Worm (Caenorhabditis elegans): ENCODE data around the gene Y9C9A.5.
A peak's percentile ranks its signal among the peaks of the same experiment; 100 is the strongest.

Gene Y9C9A.5

ce11 chrIV:4941681-4942080 is at the start of gene Y9C9A.5:
Gene Y9C9A.5 (plus strand): TSS chrIV:4941981.
- TF ChIP-seq aly-2 (tag; optimal IDR thresholded peaks at IDR 0.05) (no peak), fkh-8 (tag; optimal IDR thresholded peaks at IDR 0.05) (no peak), elt-3 (tag; optimal IDR thresholded peaks at IDR 0.05) (no peak), unc-98 (GFP tag; IDR thresholded peaks at IDR 0.05) (no peak), C04F5.9 (tag; optimal IDR thresholded peaks at IDR 0.05) (no peak), nhr-85 (tag) (no peak), nhr-20 (tag; optimal IDR thresholded peaks at IDR 0.05) (no peak), snu-23 (GFP tag; optimal IDR thresholded peaks at IDR 0.05) (no peak)

ce11 chrIV:4903961-4904360 is 37.8 kb upstream of the Y9C9A.5 start, which contains the start of gene str-161:
Gene str-161 (minus strand): TSS chrIV:4904061.
- no peak for TF ChIP-seq unc-86 (tag; optimal IDR thresholded peaks at IDR 0.05)
- no peak for TF ChIP-seq efl-1 (optimal IDR thresholded peaks at IDR 0.05)
- TF ChIP-seq efl-1 (GFP tag; optimal IDR thresholded peaks at IDR 0.05 in 1 of 2): peak in 1 of 2 experiments; percentile 48
- no peak for TF ChIP-seq pax-3 (tag; optimal IDR thresholded peaks at IDR 0.05)
- TF ChIP-seq isw-1 (GFP tag; IDR thresholded peaks at IDR 0.05): no peak

- TF ChIP-seq swsn-7 (tag; optimal IDR thresholded peaks at IDR 0.05) (no peak), Y116A8C.19 (tag; optimal IDR thresholded peaks at IDR 0.05; ENCODE audit: borderline replicate concordance) (no peak), aly-2 (tag; optimal IDR thresholded peaks at IDR 0.05) (no peak), pqm-1 (tag; optimal IDR thresholded peaks at IDR 0.05) (no peak), aha-1 (tag; optimal IDR thresholded peaks at IDR 0.05) (no peak), tlp-1 (tag; optimal IDR thresholded peaks at IDR 0.05) (no peak)
Observed at ce11 chrIV:4905645-4906135, 36.1 kb upstream of the Y9C9A.5 start, which contains the start of gene T08B6.4. Gene T08B6.4 (plus strand): TSS chrIV:4905695.

- TF ChIP-seq egl-27 (tag; optimal IDR thresholded peaks at IDR 0.05) (no peak), unc-130 (tag; optimal IDR thresholded peaks at IDR 0.05) (no peak), ceh-8 (GFP tag; optimal IDR thresholded peaks at IDR 0.05) (no peak), nhr-76 (tag; optimal IDR thresholded peaks at IDR 0.05) (no peak), ets-5 (GFP tag; IDR thresholded peaks at IDR 0.05) (no peak), sup-37 (GFP tag; optimal IDR thresholded peaks at IDR 0.05) (no peak), skn-1 (tag; optimal IDR thresholded peaks at IDR 0.05) (no peak), fkh-10 (GFP tag; optimal IDR thresholded peaks at IDR 0.05) (no peak), nhr-11 (tag; optimal IDR thresholded peaks at IDR 0.05) (no peak)
Observed at ce11 chrIV:4909039-4909438, 32.7 kb upstream of the Y9C9A.5 start, which contains the start of gene str-159. Gene str-159 (plus strand): TSS chrIV:4909339.

- no peak for TF ChIP-seq snpc-4 (tag; optimal IDR thresholded peaks at IDR 0.05)
- no peak for TF ChIP-seq ztf-4 (tag; optimal IDR thresholded peaks at IDR 0.05)
- no peak for TF ChIP-seq tbx-2 (tag; optimal IDR thresholded peaks at IDR 0.05)
- TF ChIP-seq skn-1 (tag; optimal IDR thresholded peaks at IDR 0.05): no peak
- no peak for TF ChIP-seq ztf-11 (tag; optimal IDR thresholded peaks at IDR 0.05)
- no peak for TF ChIP-seq zag-1 (tag; optimal IDR thresholded peaks at IDR 0.05)
- no peak for TF ChIP-seq unc-130 (tag; optimal IDR thresholded peaks at IDR 0.05)
Observed at ce11 chrIV:4913090-4913489, 28.7 kb upstream of the Y9C9A.5 start, which contains the start of gene str-156. Gene str-156 (plus strand): TSS chrIV:4913390.

ce11 chrIV:4915689-4916088 is 26.1 kb upstream of the Y9C9A.5 start, which contains the start of gene str-155:
Gene str-155 (plus strand): TSS chrIV:4915989.
- TF ChIP-seq efl-1 (optimal IDR thresholded peaks at IDR 0.05) (no peak), efl-1 (GFP tag; optimal IDR thresholded peaks at IDR 0.05 in 1 of 2) (no peak), elt-2 (tag; optimal IDR thresholded peaks at IDR 0.05) (no peak), nhr-77 (tag; optimal IDR thresholded peaks at IDR 0.05) (no peak), xbp-1 (tag; optimal IDR thresholded peaks at IDR 0.05) (no peak), unc-130 (tag; optimal IDR thresholded peaks at IDR 0.05) (no peak), ceh-82 (tag; optimal IDR thresholded peaks at IDR 0.05) (no peak), unc-62 (GFP tag; optimal IDR thresholded peaks at IDR 0.05) (no peak), snu-23 (GFP tag; optimal IDR thresholded peaks at IDR 0.05) (no peak)
